Worm (Caenorhabditis elegans) whole organism, L2 larva: ENCODE measurements around the gene gmap-1.

ENCODE experiments used
- F13H6.1 ChIP-seq: sonication (generic microtip); optimal IDR thresholded peaks from 2 replicates; lab custom pipeline; 2016; ENCODE audit warnings: missing genetic modification characterization, missing compliant biosample characterization
- alr-1 ChIP-seq: fragments of 150-350 bp; optimal IDR thresholded peaks from 2 replicates; lab custom pipeline; 2014; ENCODE audit warnings: missing biosample characterization, missing genetic modification characterization
- aly-2 ChIP-seq: fragments of 150-350 bp; optimal IDR thresholded peaks from 2 replicates; lab custom pipeline; 2014; ENCODE audit warnings: missing biosample characterization, missing genetic modification characterization
- ama-1 ChIP-seq: fragments of 150-350 bp; optimal IDR thresholded peaks from 2 replicates; lab custom pipeline; 2018; ENCODE audit warnings: inconsistent platforms
- blmp-1 ChIP-seq: sonication (generic microtip); optimal IDR thresholded peaks from 2 replicates; lab custom pipeline; 2017; ENCODE audit warnings: missing genetic modification characterization, mild to moderate bottlenecking, missing compliant biosample characterization, antibody characterized with exemption, moderate library complexity; ENCODE audit not compliant: insufficient read depth
- ceh-16 ChIP-seq: fragments of 150-350 bp; optimal IDR thresholded peaks from 2 replicates; lab custom pipeline; 2014; ENCODE audit warnings: missing biosample characterization, missing genetic modification characterization
- ceh-82 ChIP-seq: fragments of 150-350 bp; optimal IDR thresholded peaks from 2 replicates; lab custom pipeline; 2014; ENCODE audit warnings: missing biosample characterization, missing genetic modification characterization
- crh-2 ChIP-seq: sonication (generic microtip); optimal IDR thresholded peaks from 2 replicates; lab custom pipeline; 2017; ENCODE audit warnings: missing biosample characterization, missing genetic modification characterization
- dmd-4 ChIP-seq: sonication (generic microtip); optimal IDR thresholded peaks from 2 replicates; lab custom pipeline; 2017; ENCODE audit warnings: missing biosample characterization, missing genetic modification characterization
- fos-1 ChIP-seq: fragments of 150-350 bp; optimal IDR thresholded peaks from 2 replicates; lab custom pipeline; 2014; ENCODE audit warnings: missing biosample characterization, missing genetic modification characterization
- gmeb-1 ChIP-seq: fragments of 150-350 bp; optimal IDR thresholded peaks from 2 replicates; lab custom pipeline; 2014; ENCODE audit warnings: missing biosample characterization, missing genetic modification characterization
- lin-11 ChIP-seq: fragments of 150-350 bp; sonication (generic microtip); optimal IDR thresholded peaks from 2 replicates; lab custom pipeline; 2014; ENCODE audit warnings: missing biosample characterization, missing genetic modification characterization, inconsistent platforms, mixed read lengths
- lin-13 ChIP-seq: fragments of 150-350 bp; optimal IDR thresholded peaks from 2 replicates; lab custom pipeline; 2014; ENCODE audit warnings: missing biosample characterization, missing genetic modification reagents, missing genetic modification characterization
- mbf-1 ChIP-seq: sonication (generic microtip); optimal IDR thresholded peaks from 2 replicates; lab custom pipeline; 2017; ENCODE audit warnings: missing biosample characterization, missing genetic modification characterization
- mdl-1 ChIP-seq, 2 experiments: fragments of 150-350 bp in 1 of 2; sonication (generic microtip) in 1 of 2; optimal IDR thresholded peaks; 2 replicates each; lab custom pipeline; 2017; ENCODE audit warnings: missing biosample characterization in 2 of 2, missing genetic modification characterization in 2 of 2
- nhr-10 ChIP-seq: sonication (generic microtip); optimal IDR thresholded peaks from 2 replicates; lab custom pipeline; 2017; ENCODE audit warnings: missing biosample characterization, missing genetic modification characterization
- nhr-11 ChIP-seq: fragments of 150-350 bp; optimal IDR thresholded peaks from 2 replicates; lab custom pipeline; 2014; ENCODE audit warnings: missing biosample characterization, missing genetic modification characterization
- nhr-12 ChIP-seq: fragments of 150-350 bp; optimal IDR thresholded peaks from 2 replicates; lab custom pipeline; 2014; ENCODE audit warnings: missing biosample characterization, missing genetic modification characterization
- nhr-129 ChIP-seq: fragments of 150-350 bp; optimal IDR thresholded peaks from 2 replicates; lab custom pipeline; 2014; ENCODE audit warnings: missing biosample characterization, missing genetic modification characterization
- nhr-21 ChIP-seq: fragments of 150-350 bp; optimal IDR thresholded peaks from 2 replicates; lab custom pipeline; 2014; ENCODE audit warnings: missing biosample characterization, missing genetic modification characterization
- nhr-237 ChIP-seq: fragments of 150-350 bp; optimal IDR thresholded peaks from 2 replicates; lab custom pipeline; 2014; ENCODE audit warnings: missing biosample characterization, missing genetic modification characterization
- nhr-25 ChIP-seq: fragments of 150-350 bp; sonication (generic microtip); optimal IDR thresholded peaks from 3 replicates; lab custom pipeline; 2014; ENCODE audit warnings: missing biosample characterization, missing genetic modification characterization
- nhr-6 ChIP-seq: fragments of 150-350 bp; optimal IDR thresholded peaks from 2 replicates; lab custom pipeline; 2014; ENCODE audit warnings: missing biosample characterization, missing genetic modification characterization
- nhr-77 ChIP-seq: fragments of 150-350 bp; optimal IDR thresholded peaks from 2 replicates; lab custom pipeline; 2014; ENCODE audit warnings: missing biosample characterization, missing genetic modification characterization
- peb-1 ChIP-seq: fragments of 150-350 bp; optimal IDR thresholded peaks from 2 replicates; lab custom pipeline; 2014; ENCODE audit warnings: missing biosample characterization, missing genetic modification characterization
- sem-4 ChIP-seq: fragments of 150-350 bp; optimal IDR thresholded peaks from 2 replicates; lab custom pipeline; 2014; ENCODE audit warnings: missing biosample characterization, missing genetic modification reagents, missing genetic modification characterization
- sma-3 ChIP-seq: sonication (generic microtip); optimal IDR thresholded peaks from 2 replicates; lab custom pipeline; 2016; ENCODE audit warnings: missing genetic modification reagents, missing genetic modification characterization, missing compliant biosample characterization
- sma-9 ChIP-seq, 2 experiments: fragments of 150-350 bp in 1 of 2; sonication (generic microtip) in 1 of 2; optimal IDR thresholded peaks; 2 replicates each; lab custom pipeline; 2014 to 2016; ENCODE audit warnings: missing genetic modification characterization in 2 of 2, mild to moderate bottlenecking in 1 of 2, missing biosample characterization in 1 of 2, missing compliant biosample characterization in 1 of 2, missing genetic modification reagents in 1 of 2, moderate library complexity in 1 of 2
- snpc-4 ChIP-seq: fragments of 150-350 bp; optimal IDR thresholded peaks from 2 replicates; lab custom pipeline; 2014; ENCODE audit warnings: missing biosample characterization, missing genetic modification characterization
- unc-39 ChIP-seq: fragments of 150-350 bp; optimal IDR thresholded peaks from 2 replicates; lab custom pipeline; 2014; ENCODE audit warnings: missing biosample characterization, missing genetic modification characterization
- ztf-1 ChIP-seq: fragments of 200-800 bp; sonication (Bioruptor generic); conservative IDR thresholded peaks from 2 replicates; pipeline ENCODE4 v1.3.6; 2022; ENCODE audit warnings: missing genetic modification characterization, missing compliant biosample characterization
- ztf-11 ChIP-seq: sonication (generic microtip); optimal IDR thresholded peaks from 2 replicates; lab custom pipeline; 2017; ENCODE audit warnings: missing biosample characterization, missing genetic modification characterization
- ztf-4 ChIP-seq: fragments of 150-350 bp; optimal IDR thresholded peaks from 2 replicates; lab custom pipeline; 2014; ENCODE audit warnings: missing biosample characterization, missing genetic modification characterization

Gene gmap-1

ce11 chrX:12934768-12935167 is at the start of gene gmap-1:
Gene gmap-1 (minus strand): TSS chrX:12934978.
- TF ChIP-seq gmeb-1 (tag; lab: Kevin White, UChicago): no peak
- TF ChIP-seq nhr-25: peak; percentile 34
- peak; percentile 50 for TF ChIP-seq nhr-21
- peak; percentile 48 for TF ChIP-seq blmp-1
- TF ChIP-seq ceh-16 (tag; lab: Kevin White, UChicago): peak; percentile 36

ce11 chrX:12982725-12983124 is 47.9 kb upstream of the gmap-1 start:
- TF ChIP-seq fos-1 (tag; lab: Kevin White, UChicago) (peak; percentile 25), lin-13 (GFP tag; lab: Kevin White, UChicago) (no peak)

ce11 chrX:12981393-12981792 is 46.6 kb upstream of the gmap-1 start, which contains the start of gene scav-4:
Gene scav-4 (plus strand): TSS chrX:12981775.
- no peak for TF ChIP-seq ztf-11
- TF ChIP-seq sma-9 (GFP tag; optimal IDR thresholded peaks at IDR 0.05; lab: Kevin White, UChicago): peak; percentile 13
- no peak for TF ChIP-seq sma-9 (tag; optimal IDR thresholded peaks at IDR 0.05; lab: Kevin White, UChicago)
- TF ChIP-seq nhr-10 (tag; lab: Kevin White, UChicago): no peak
- TF ChIP-seq sma-3 (GFP tag; lab: Kevin White, UChicago): no peak
- peak; percentile 42 for TF ChIP-seq fos-1 (tag; lab: Kevin White, UChicago)
- no peak for TF ChIP-seq nhr-11 (tag; lab: Kevin White, UChicago)
- TF ChIP-seq nhr-129: no peak
- TF ChIP-seq crh-2: peak; percentile 54
- TF ChIP-seq ztf-1: no peak

ce11 chrX:12979747-12980146 is 45.0 kb upstream of the gmap-1 start:
- no peak for TF ChIP-seq peb-1
- TF ChIP-seq dmd-4 (tag; lab: Kevin White, UChicago): no peak
- TF ChIP-seq fos-1 (tag; lab: Kevin White, UChicago): peak; percentile 64
- TF ChIP-seq ztf-4 (tag; lab: Kevin White, UChicago): no peak
- peak; percentile 11 for TF ChIP-seq sma-9 (GFP tag; optimal IDR thresholded peaks at IDR 0.05; lab: Kevin White, UChicago)
- no peak for TF ChIP-seq sma-9 (tag; optimal IDR thresholded peaks at IDR 0.05; lab: Kevin White, UChicago)
- TF ChIP-seq blmp-1: no peak
- TF ChIP-seq nhr-11 (tag; lab: Kevin White, UChicago): no peak
- no peak for TF ChIP-seq nhr-77
- TF ChIP-seq unc-39 (tag; lab: Kevin White, UChicago): no peak
- no peak for TF ChIP-seq ceh-82

ce11 chrX:12978569-12978968 is 43.8 kb upstream of the gmap-1 start:
- TF ChIP-seq ceh-82: no peak
- TF ChIP-seq snpc-4 (tag; lab: Kevin White, UChicago): no peak
- TF ChIP-seq lin-11 (tag; lab: Kevin White, UChicago): no peak
- TF ChIP-seq nhr-12: no peak
- TF ChIP-seq nhr-10 (tag; lab: Kevin White, UChicago): no peak
- no peak for TF ChIP-seq sma-9 (GFP tag; optimal IDR thresholded peaks at IDR 0.05; lab: Kevin White, UChicago)
- TF ChIP-seq sma-9 (tag; optimal IDR thresholded peaks at IDR 0.05; lab: Kevin White, UChicago): no peak
- no peak for TF ChIP-seq lin-13 (GFP tag; lab: Kevin White, UChicago)
- no peak for TF ChIP-seq sma-3 (GFP tag; lab: Kevin White, UChicago)
- TF ChIP-seq mbf-1 (tag; lab: Kevin White, UChicago): no peak
- no peak for TF ChIP-seq crh-2
- no peak for TF ChIP-seq nhr-237 (tag; lab: Kevin White, UChicago)
- TF ChIP-seq aly-2 (tag; lab: Kevin White, UChicago): no peak
- no peak for TF ChIP-seq nhr-6 (tag; lab: Kevin White, UChicago)
- no peak for TF ChIP-seq ceh-16 (tag; lab: Kevin White, UChicago)
- no peak for TF ChIP-seq unc-39 (tag; lab: Kevin White, UChicago)
- TF ChIP-seq F13H6.1 (tag; lab: Kevin White, UChicago): no peak

- TF ChIP-seq nhr-77 (no peak), lin-11 (tag; lab: Kevin White, UChicago) (no peak), crh-2 (no peak), unc-39 (tag; lab: Kevin White, UChicago) (no peak), ztf-4 (tag; lab: Kevin White, UChicago) (no peak), mdl-1 (tag; optimal IDR thresholded peaks at IDR 0.05; lab: Kevin White, UChicago) (no peak), nhr-12 (no peak), nhr-6 (tag; lab: Kevin White, UChicago) (no peak), nhr-129 (no peak), aly-2 (tag; lab: Kevin White, UChicago) (no peak), F13H6.1 (tag; lab: Kevin White, UChicago) (no peak), ama-1 (lab: Kevin White, UChicago) (no peak), alr-1 (no peak), ztf-1 (no peak), nhr-237 (tag; lab: Kevin White, UChicago) (no peak), sem-4 (tag; lab: Kevin White, UChicago) (no peak), nhr-11 (tag; lab: Kevin White, UChicago) (no peak)
Observed at ce11 chrX:12977451-12977850, 42.7 kb upstream of the gmap-1 start, which contains the start of gene F11C1.9. Gene F11C1.9 (minus strand): TSS chrX:12977551.
